Worm (Caenorhabditis elegans) whole organism, mixed stage, embryonic: Measurements from ENCODE around the gene F02D8.1.

ENCODE experiments used
- blmp-1 ChIP-seq: fragments of 150-350 bp; optimal IDR thresholded peaks from 2 replicates; lab custom pipeline; 2014; ENCODE audit warnings: missing biosample characterization, missing genetic modification characterization
- hlh-1 ChIP-seq: fragments of 150-350 bp; optimal IDR thresholded peaks from 2 replicates; lab custom pipeline; 2014; ENCODE audit warnings: missing biosample characterization, missing genetic modification reagents, missing genetic modification characterization
- lin-13 ChIP-seq: fragments of 150-350 bp; optimal IDR thresholded peaks from 2 replicates; lab custom pipeline; 2014; ENCODE audit warnings: missing biosample characterization, missing genetic modification characterization
- nhr-237 ChIP-seq: fragments of 150-350 bp; optimal IDR thresholded peaks from 2 replicates; lab custom pipeline; 2014; ENCODE audit warnings: missing biosample characterization, missing genetic modification characterization
- nhr-28 ChIP-seq: fragments of 150-350 bp; optimal IDR thresholded peaks from 2 replicates; lab custom pipeline; 2014; ENCODE audit warnings: missing biosample characterization, missing genetic modification characterization
- nhr-76 ChIP-seq: sonication (generic microtip); optimal IDR thresholded peaks from 2 replicates; lab custom pipeline; 2017; ENCODE audit warnings: missing biosample characterization, missing genetic modification characterization
- snpc-4 ChIP-seq: fragments of 150-350 bp; optimal IDR thresholded peaks from 2 replicates; lab custom pipeline; 2014; ENCODE audit warnings: missing biosample characterization, missing genetic modification characterization
- unc-62 ChIP-seq: fragments of 150-350 bp; optimal IDR thresholded peaks from 2 replicates; lab custom pipeline; 2014; ENCODE audit warnings: missing biosample characterization, missing genetic modification reagents, missing genetic modification characterization

DNA sequence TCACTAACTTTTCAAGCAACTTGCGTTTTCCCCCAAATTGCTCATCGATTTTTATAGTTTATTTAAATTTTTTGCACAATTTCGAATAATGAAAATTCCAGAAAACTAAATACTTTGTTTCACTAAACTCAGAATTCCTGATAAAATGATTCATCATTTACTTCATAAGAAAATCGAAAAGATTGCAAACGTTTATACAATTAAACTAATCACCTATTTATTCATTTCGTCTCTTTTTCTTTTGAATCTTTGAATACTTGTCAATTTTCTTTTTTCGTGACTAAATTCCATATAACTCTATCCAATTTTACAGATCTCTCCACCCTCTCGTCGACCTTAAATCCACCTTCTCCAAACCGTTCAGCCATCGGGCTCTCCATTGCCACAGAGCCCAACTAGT, 41.9 kb downstream of the F02D8.1 start, which contains the start of gene C30G7.2:
- TF ChIP-seq lin-13 (tag; lab: Kevin White, UChicago): no peak
- no peak for TF ChIP-seq nhr-76 (tag; lab: Kevin White, UChicago)
- TF ChIP-seq unc-62 (GFP tag; lab: Kevin White, UChicago): no peak
- TF ChIP-seq hlh-1: no peak
- no peak for TF ChIP-seq blmp-1 (tag; lab: Kevin White, UChicago)
- no peak for TF ChIP-seq nhr-28 (tag; lab: Kevin White, UChicago)
- no peak for TF ChIP-seq nhr-237 (tag; lab: Kevin White, UChicago)
- TF ChIP-seq snpc-4 (tag; lab: Kevin White, UChicago): no peak
